Worm (Caenorhabditis elegans): ENCODE data around the gene fdgt-1.

- TF ChIP-seq W03F9.2 (tag; optimal IDR thresholded peaks at IDR 0.05) (no peak), dao-5 (tag; optimal IDR thresholded peaks at IDR 0.05) (no peak), him-1 (tag; optimal IDR thresholded peaks at IDR 0.05) (no peak)
Observed at ce11 chrII:1518914-1519313, 14.5 kb downstream of the fdgt-1 start, which contains the start of gene Y51H7BR.8.

Data from whole organism, L4/young adult.